Worm (Caenorhabditis elegans) whole organism, L4 larva: ENCODE data around the gene C33C12.7.

ENCODE experiments used
- F26F4.8 ChIP-seq: fragments of 200-800 bp; sonication (Bioruptor generic); conservative IDR thresholded peaks from 2 replicates; pipeline ENCODE4 v1.3.6; 2022; ENCODE audit warnings: missing genetic modification characterization, missing compliant biosample characterization
- ceh-82 ChIP-seq: sonication (generic microtip); optimal IDR thresholded peaks from 2 replicates; lab custom pipeline; 2017; ENCODE audit warnings: missing biosample characterization, missing genetic modification characterization

- TF ChIP-seq F26F4.8 = no peak
- TF ChIP-seq ceh-82 = no peak
These were observed 2.5 kb upstream of the C33C12.7 start for ce11 chrII:2177735-2178134.
